Worm (Caenorhabditis elegans) whole organism, L2 larva: ENCODE measurements around the gene dhrr-1.
A peak's percentile ranks its signal among the peaks of the same experiment; 100 is the strongest.

Experiments used
- C34F6.9 ChIP-seq: fragments of 150-350 bp; optimal IDR thresholded peaks from 2 replicates; lab custom pipeline; 2014; ENCODE audit warnings: missing biosample characterization, missing genetic modification characterization
- F13H6.1 ChIP-seq: sonication (generic microtip); optimal IDR thresholded peaks from 2 replicates; lab custom pipeline; 2016; ENCODE audit warnings: missing genetic modification characterization, missing compliant biosample characterization
- R02D3.7 ChIP-seq: fragments of 150-350 bp; optimal IDR thresholded peaks from 2 replicates; lab custom pipeline; 2014; ENCODE audit warnings: missing biosample characterization, missing genetic modification characterization
- ZK546.5 ChIP-seq: sonication (generic microtip); optimal IDR thresholded peaks from 2 replicates; lab custom pipeline; 2017; ENCODE audit warnings: missing biosample characterization, missing genetic modification characterization
- alr-1 ChIP-seq: fragments of 150-350 bp; optimal IDR thresholded peaks from 2 replicates; lab custom pipeline; 2014; ENCODE audit warnings: missing biosample characterization, missing genetic modification characterization
- ama-1 ChIP-seq: fragments of 150-350 bp; optimal IDR thresholded peaks from 2 replicates; lab custom pipeline; 2018; ENCODE audit warnings: inconsistent platforms
- blmp-1 ChIP-seq: sonication (generic microtip); optimal IDR thresholded peaks from 2 replicates; lab custom pipeline; 2017; ENCODE audit warnings: missing genetic modification characterization, mild to moderate bottlenecking, missing compliant biosample characterization, antibody characterized with exemption, moderate library complexity; ENCODE audit not compliant: insufficient read depth
- ceh-16 ChIP-seq: fragments of 150-350 bp; optimal IDR thresholded peaks from 2 replicates; lab custom pipeline; 2014; ENCODE audit warnings: missing biosample characterization, missing genetic modification characterization
- crh-2 ChIP-seq: sonication (generic microtip); optimal IDR thresholded peaks from 2 replicates; lab custom pipeline; 2017; ENCODE audit warnings: missing biosample characterization, missing genetic modification characterization
- dmd-4 ChIP-seq: sonication (generic microtip); optimal IDR thresholded peaks from 2 replicates; lab custom pipeline; 2017; ENCODE audit warnings: missing biosample characterization, missing genetic modification characterization
- elt-3 ChIP-seq: sonication (generic microtip); optimal IDR thresholded peaks from 2 replicates; lab custom pipeline; 2017; ENCODE audit warnings: missing biosample characterization, missing genetic modification characterization
- fos-1 ChIP-seq: fragments of 150-350 bp; optimal IDR thresholded peaks from 2 replicates; lab custom pipeline; 2014; ENCODE audit warnings: missing biosample characterization, missing genetic modification characterization
- gmeb-1 ChIP-seq: fragments of 150-350 bp; optimal IDR thresholded peaks from 2 replicates; lab custom pipeline; 2014; ENCODE audit warnings: missing biosample characterization, missing genetic modification characterization
- lin-11 ChIP-seq: fragments of 150-350 bp; sonication (generic microtip); optimal IDR thresholded peaks from 2 replicates; lab custom pipeline; 2014; ENCODE audit warnings: missing biosample characterization, missing genetic modification characterization, inconsistent platforms, mixed read lengths
- lin-13 ChIP-seq: fragments of 150-350 bp; optimal IDR thresholded peaks from 2 replicates; lab custom pipeline; 2014; ENCODE audit warnings: missing biosample characterization, missing genetic modification reagents, missing genetic modification characterization
- lin-39 ChIP-seq: fragments of 150-350 bp; optimal IDR thresholded peaks from 2 replicates; lab custom pipeline; 2014; ENCODE audit warnings: missing biosample characterization, missing genetic modification reagents, missing genetic modification characterization
- lsy-2 ChIP-seq, 2 experiments: fragments of 150-350 bp in 1 of 2; sonication (generic microtip) in 1 of 2; optimal IDR thresholded peaks; 2 replicates each; lab custom pipeline; 2014 to 2017; ENCODE audit warnings: missing biosample characterization in 2 of 2, missing genetic modification characterization in 2 of 2
- mab-5 ChIP-seq: fragments of 150-350 bp; optimal IDR thresholded peaks from 2 replicates; lab custom pipeline; 2014; ENCODE audit warnings: missing biosample characterization, missing genetic modification characterization
- mbf-1 ChIP-seq: sonication (generic microtip); optimal IDR thresholded peaks from 2 replicates; lab custom pipeline; 2017; ENCODE audit warnings: missing biosample characterization, missing genetic modification characterization
- mdl-1 ChIP-seq, 2 experiments: fragments of 150-350 bp in 1 of 2; sonication (generic microtip) in 1 of 2; optimal IDR thresholded peaks; 2 replicates each; lab custom pipeline; 2017; ENCODE audit warnings: missing biosample characterization in 2 of 2, missing genetic modification characterization in 2 of 2
- nhr-11 ChIP-seq: fragments of 150-350 bp; optimal IDR thresholded peaks from 2 replicates; lab custom pipeline; 2014; ENCODE audit warnings: missing biosample characterization, missing genetic modification characterization
- nhr-129 ChIP-seq: fragments of 150-350 bp; optimal IDR thresholded peaks from 2 replicates; lab custom pipeline; 2014; ENCODE audit warnings: missing biosample characterization, missing genetic modification characterization
- nhr-23 ChIP-seq: fragments of 150-350 bp; optimal IDR thresholded peaks from 2 replicates; lab custom pipeline; 2014; ENCODE audit warnings: missing biosample characterization, missing genetic modification reagents, missing genetic modification characterization
- nhr-237 ChIP-seq: fragments of 150-350 bp; optimal IDR thresholded peaks from 2 replicates; lab custom pipeline; 2014; ENCODE audit warnings: missing biosample characterization, missing genetic modification characterization
- nhr-25 ChIP-seq: fragments of 150-350 bp; sonication (generic microtip); optimal IDR thresholded peaks from 3 replicates; lab custom pipeline; 2014; ENCODE audit warnings: missing biosample characterization, missing genetic modification characterization
- nhr-6 ChIP-seq: fragments of 150-350 bp; optimal IDR thresholded peaks from 2 replicates; lab custom pipeline; 2014; ENCODE audit warnings: missing biosample characterization, missing genetic modification characterization
- nhr-77 ChIP-seq: fragments of 150-350 bp; optimal IDR thresholded peaks from 2 replicates; lab custom pipeline; 2014; ENCODE audit warnings: missing biosample characterization, missing genetic modification characterization
- peb-1 ChIP-seq: fragments of 150-350 bp; optimal IDR thresholded peaks from 2 replicates; lab custom pipeline; 2014; ENCODE audit warnings: missing biosample characterization, missing genetic modification characterization
- sem-4 ChIP-seq: fragments of 150-350 bp; optimal IDR thresholded peaks from 2 replicates; lab custom pipeline; 2014; ENCODE audit warnings: missing biosample characterization, missing genetic modification reagents, missing genetic modification characterization
- skn-1 ChIP-seq: sonication (generic microtip); optimal IDR thresholded peaks from 2 replicates; lab custom pipeline; 2017; ENCODE audit warnings: missing biosample characterization, missing genetic modification characterization
- sma-3 ChIP-seq: sonication (generic microtip); optimal IDR thresholded peaks from 2 replicates; lab custom pipeline; 2016; ENCODE audit warnings: missing genetic modification reagents, missing genetic modification characterization, missing compliant biosample characterization
- sma-9 ChIP-seq, 2 experiments: fragments of 150-350 bp in 1 of 2; sonication (generic microtip) in 1 of 2; optimal IDR thresholded peaks; 2 replicates each; lab custom pipeline; 2014 to 2016; ENCODE audit warnings: missing genetic modification characterization in 2 of 2, mild to moderate bottlenecking in 1 of 2, missing biosample characterization in 1 of 2, missing compliant biosample characterization in 1 of 2, missing genetic modification reagents in 1 of 2, moderate library complexity in 1 of 2
- snpc-4 ChIP-seq: fragments of 150-350 bp; optimal IDR thresholded peaks from 2 replicates; lab custom pipeline; 2014; ENCODE audit warnings: missing biosample characterization, missing genetic modification characterization
- unc-39 ChIP-seq: fragments of 150-350 bp; optimal IDR thresholded peaks from 2 replicates; lab custom pipeline; 2014; ENCODE audit warnings: missing biosample characterization, missing genetic modification characterization
- unc-62 ChIP-seq: fragments of 150-350 bp; optimal IDR thresholded peaks from 2 replicates; lab custom pipeline; 2014; ENCODE audit warnings: missing biosample characterization, missing genetic modification reagents, missing genetic modification characterization
- zag-1 ChIP-seq: fragments of 150-350 bp; optimal IDR thresholded peaks from 2 replicates; lab custom pipeline; 2014; ENCODE audit warnings: missing biosample characterization, missing genetic modification characterization
- ztf-1 ChIP-seq: fragments of 200-800 bp; sonication (Bioruptor generic); conservative IDR thresholded peaks from 2 replicates; pipeline ENCODE4 v1.3.6; 2022; ENCODE audit warnings: missing genetic modification characterization, missing compliant biosample characterization

The dhrr-1 gene

ce11 chrIII:8923240-8923734 lies 21.2 kb upstream of the dhrr-1 start, which contains the start of gene glb-1:
Gene glb-1, minus strand, starts transcription at chrIII:8923290.
- TF ChIP-seq nhr-129 (peak; percentile 4), lin-13 (GFP tag; lab: Kevin White, UChicago) (no peak), fos-1 (tag; lab: Kevin White, UChicago) (no peak), nhr-25 (tag; lab: Kevin White, UChicago) (peak; percentile 65), ztf-1 (no peak), gmeb-1 (tag; lab: Kevin White, UChicago) (no peak)

- no peak for TF ChIP-seq nhr-11 (tag; lab: Kevin White, UChicago)
- no peak for TF ChIP-seq unc-62 (GFP tag; lab: Kevin White, UChicago)
- no peak for TF ChIP-seq nhr-237
- no peak for TF ChIP-seq C34F6.9 (tag; lab: Kevin White, UChicago)
- no peak for TF ChIP-seq lsy-2 (tag; optimal IDR thresholded peaks at IDR 0.05; lab: Kevin White, UChicago)
- TF ChIP-seq lin-11 (tag; lab: Kevin White, UChicago) = no peak
- TF ChIP-seq zag-1 (tag; lab: Kevin White, UChicago) = no peak
- TF ChIP-seq peb-1 (tag; lab: Kevin White, UChicago) = no peak
- TF ChIP-seq elt-3 (tag; lab: Kevin White, UChicago) = no peak
- no peak for TF ChIP-seq nhr-77
- TF ChIP-seq unc-39 (tag; lab: Kevin White, UChicago) = no peak
- no peak for TF ChIP-seq lin-13 (GFP tag; lab: Kevin White, UChicago)
These were observed 20.5 kb upstream of the dhrr-1 start, which contains the start of gene ZK637.12 for ce11 chrIII:8923937-8924336. Gene ZK637.12, plus strand, starts transcription at chrIII:8924237.

- peak; percentile 58 for TF ChIP-seq sma-9 (GFP tag; optimal IDR thresholded peaks at IDR 0.05; lab: Kevin White, UChicago)
- TF ChIP-seq sma-9 (tag; optimal IDR thresholded peaks at IDR 0.05; lab: Kevin White, UChicago) = no peak
- TF ChIP-seq snpc-4 (tag; lab: Kevin White, UChicago) = no peak
- TF ChIP-seq fos-1 (tag; lab: Kevin White, UChicago) = peak; percentile 16
These were observed 18.9 kb upstream of the dhrr-1 start for ce11 chrIII:8925539-8925938.

- peak; percentile 88 for TF ChIP-seq blmp-1
- no peak for TF ChIP-seq ama-1 (lab: Kevin White, UChicago)
- TF ChIP-seq fos-1 (tag; lab: Kevin White, UChicago) = peak; percentile 19
- TF ChIP-seq R02D3.7 (tag; lab: Kevin White, UChicago) = no peak
- TF ChIP-seq mab-5 = no peak
- peak; percentile 1 for TF ChIP-seq gmeb-1 (tag; lab: Kevin White, UChicago)
- TF ChIP-seq lsy-2 (tag; optimal IDR thresholded peaks at IDR 0.05; lab: Kevin White, UChicago) = no peak
- TF ChIP-seq crh-2 (tag; lab: Kevin White, UChicago) = peak; percentile 31
- no peak for TF ChIP-seq mdl-1 (tag; optimal IDR thresholded peaks at IDR 0.05; lab: Kevin White, UChicago)
- no peak for TF ChIP-seq snpc-4 (tag; lab: Kevin White, UChicago)
- TF ChIP-seq peb-1 (tag; lab: Kevin White, UChicago) = no peak
- TF ChIP-seq ztf-1 = no peak
- TF ChIP-seq nhr-11 (tag; lab: Kevin White, UChicago) = no peak
- TF ChIP-seq sem-4 (tag; lab: Kevin White, UChicago) = peak; percentile 12
- no peak for TF ChIP-seq unc-62 (GFP tag; lab: Kevin White, UChicago)
- TF ChIP-seq nhr-25 (tag; lab: Kevin White, UChicago) = no peak
- no peak for TF ChIP-seq ZK546.5 (tag; lab: Kevin White, UChicago)
- TF ChIP-seq ceh-16 (tag; lab: Kevin White, UChicago) = no peak
- TF ChIP-seq C34F6.9 (tag; lab: Kevin White, UChicago) = peak; percentile 6
- no peak for TF ChIP-seq nhr-129
- TF ChIP-seq F13H6.1 (tag; lab: Kevin White, UChicago) = no peak
- TF ChIP-seq sma-3 (GFP tag; lab: Kevin White, UChicago) = peak; percentile 28
- TF ChIP-seq skn-1 (tag; lab: Kevin White, UChicago) = no peak
These were observed 17.9 kb upstream of the dhrr-1 start for ce11 chrIII:8926512-8926911.

DNA sequence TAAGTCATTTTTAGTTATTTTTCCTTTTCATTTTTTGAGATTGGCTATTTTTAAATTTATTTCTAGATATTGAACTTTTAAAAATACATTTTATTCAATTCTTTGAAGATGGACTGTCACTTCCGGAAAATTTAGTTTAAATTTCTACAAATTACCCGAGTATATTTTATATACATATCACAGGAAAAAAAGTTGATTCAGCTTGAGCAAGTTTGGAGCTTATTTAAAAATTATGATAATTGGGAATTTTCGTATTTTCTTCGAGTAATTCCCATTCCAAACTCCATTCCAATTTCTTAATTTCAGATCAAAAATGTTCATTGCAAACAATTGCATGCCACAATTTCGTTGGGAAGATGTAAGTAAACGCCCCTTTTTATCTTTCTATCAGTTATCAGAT lies 14.7 kb upstream of the dhrr-1 start, which contains the start of gene arrd-15:
Gene arrd-15, plus strand, starts transcription at position 301 of the 400 bp plus-strand sequence.
- TF ChIP-seq lin-39 (tag; lab: Kevin White, UChicago) (no peak), blmp-1 (no peak), ZK546.5 (tag; lab: Kevin White, UChicago) (no peak), nhr-23 (no peak), peb-1 (tag; lab: Kevin White, UChicago) (no peak), lsy-2 (tag; optimal IDR thresholded peaks at IDR 0.05; lab: Kevin White, UChicago) (no peak), ama-1 (lab: Kevin White, UChicago) (no peak), sma-9 (GFP tag; optimal IDR thresholded peaks at IDR 0.05; lab: Kevin White, UChicago) (no peak), sma-9 (tag; optimal IDR thresholded peaks at IDR 0.05; lab: Kevin White, UChicago) (no peak), ztf-1 (no peak), fos-1 (tag; lab: Kevin White, UChicago) (no peak), alr-1 (tag; lab: Kevin White, UChicago) (no peak), mbf-1 (tag; lab: Kevin White, UChicago) (no peak), zag-1 (tag; lab: Kevin White, UChicago) (no peak), crh-2 (tag; lab: Kevin White, UChicago) (no peak), unc-62 (GFP tag; lab: Kevin White, UChicago) (no peak), dmd-4 (no peak), lin-13 (GFP tag; lab: Kevin White, UChicago) (no peak), nhr-77 (no peak), nhr-6 (tag; lab: Kevin White, UChicago) (no peak)
- TF ChIP-seq, all 48 proteins: peak for 0
